Fruit fly (Drosophila melanogaster) whole organism, prepupa: ENCODE measurements around the gene Cyt-c1L.
A peak's percentile ranks its signal among the peaks of the same experiment; 100 is the strongest.

Experiments used
- Blimp-1 ChIP-seq: fragments of 200-800 bp; sonication (Bioruptor generic); optimal IDR thresholded peaks from 3 replicates; lab custom pipeline; 2017; ENCODE audit warnings: missing biosample characterization, missing genetic modification characterization, mild to moderate bottlenecking, moderate library complexity, missing genetic modification reagents
- CG10631 ChIP-seq: fragments of 200-800 bp; sonication (Bioruptor generic); optimal IDR thresholded peaks from 2 replicates; lab custom pipeline; 2016; ENCODE audit warnings: missing biosample characterization, missing genetic modification characterization
- CG10669 ChIP-seq: fragments of 200-800 bp; sonication (Bioruptor generic); optimal IDR thresholded peaks from 3 replicates; lab custom pipeline; 2018; ENCODE audit warnings: missing biosample characterization, mild to moderate bottlenecking, missing genetic modification characterization, moderate library complexity
- CG11762 ChIP-seq: fragments of 200-800 bp; sonication (Bioruptor generic); optimal IDR thresholded peaks from 3 replicates; lab custom pipeline; 2016; ENCODE audit warnings: missing biosample characterization, missing genetic modification characterization; ENCODE audit not compliant: insufficient read depth
- CG11902 ChIP-seq: fragments of 200-800 bp; sonication (Bioruptor generic); optimal IDR thresholded peaks from 3 replicates; lab custom pipeline; 2016; ENCODE audit warnings: missing biosample characterization, missing genetic modification characterization
- CG1621 ChIP-seq: fragments of 200-800 bp; sonication (Bioruptor generic); optimal IDR thresholded peaks from 3 replicates; lab custom pipeline; 2018; ENCODE audit warnings: missing biosample characterization, mild to moderate bottlenecking, missing genetic modification characterization
- CG16779 ChIP-seq: fragments of 200-800 bp; sonication (Bioruptor generic); optimal IDR thresholded peaks from 3 replicates; lab custom pipeline; 2017; ENCODE audit warnings: missing biosample characterization, mild to moderate bottlenecking, missing genetic modification characterization
- CG34406 ChIP-seq: fragments of 200-800 bp; sonication (Bioruptor generic); optimal IDR thresholded peaks from 3 replicates; lab custom pipeline; 2016; ENCODE audit warnings: missing biosample characterization, missing genetic modification characterization
- CG3919 ChIP-seq: fragments of 200-800 bp; sonication (Bioruptor generic); optimal IDR thresholded peaks from 3 replicates; lab custom pipeline; 2016; ENCODE audit warnings: missing biosample characterization, missing genetic modification characterization
- CG6163 ChIP-seq: fragments of 200-800 bp; sonication (Bioruptor generic); IDR thresholded peaks from 3 replicates; pipeline ENCODE4 v1.3.6; 2022; ENCODE audit warnings: missing biosample characterization, missing genetic modification characterization
- CG6276 ChIP-seq: fragments of 200-800 bp; sonication (Bioruptor generic); optimal IDR thresholded peaks from 2 replicates; lab custom pipeline; 2017; ENCODE audit warnings: missing biosample characterization, mild to moderate bottlenecking, missing genetic modification characterization
- CG6792 ChIP-seq: fragments of 200-800 bp; sonication (Bioruptor generic); optimal IDR thresholded peaks from 3 replicates; lab custom pipeline; 2016; ENCODE audit warnings: missing biosample characterization, missing genetic modification characterization
- CG6808 ChIP-seq: fragments of 200-800 bp; sonication (Bioruptor generic); optimal IDR thresholded peaks from 3 replicates; lab custom pipeline; 2017; ENCODE audit warnings: missing biosample characterization, missing genetic modification characterization, mild to moderate bottlenecking, moderate library complexity, missing genetic modification reagents
- CG6854 ChIP-seq: fragments of 200-800 bp; sonication (Bioruptor generic); optimal IDR thresholded peaks from 2 replicates; lab custom pipeline; 2017; ENCODE audit warnings: missing biosample characterization, mild to moderate bottlenecking, missing genetic modification characterization
- CG7368 ChIP-seq: fragments of 200-800 bp; sonication (Bioruptor generic); optimal IDR thresholded peaks from 3 replicates; lab custom pipeline; 2016; ENCODE audit warnings: missing biosample characterization, missing genetic modification characterization
- CG8119 ChIP-seq: fragments of 200-800 bp; sonication (Bioruptor generic); IDR thresholded peaks from 3 replicates; pipeline ENCODE4 v1.3.6; 2022; ENCODE audit warnings: missing biosample characterization, missing genetic modification characterization
- CG8319 ChIP-seq: fragments of 200-800 bp; sonication (Bioruptor generic); optimal IDR thresholded peaks from 3 replicates; lab custom pipeline; 2016; ENCODE audit warnings: missing biosample characterization, missing genetic modification characterization
- Eip78C ChIP-seq: fragments of 200-800 bp; sonication (Bioruptor generic); peaks from one replicate; lab custom pipeline; 2016; ENCODE audit warnings: missing biosample characterization, missing genetic modification characterization
- Ets96B ChIP-seq: fragments of 200-800 bp; optimal IDR thresholded peaks from 2 replicates; lab custom pipeline; 2019; ENCODE audit warnings: missing biosample characterization, mild to moderate bottlenecking, missing genetic modification characterization, moderate library complexity
- Gug ChIP-seq: fragments of 200-800 bp; sonication (Bioruptor generic); IDR thresholded peaks from 2 replicates; pipeline ENCODE4 v1.3.6; 2022; ENCODE audit warnings: missing biosample characterization, missing genetic modification characterization
- Hr39 ChIP-seq: fragments of 200-800 bp; sonication (Bioruptor generic); optimal IDR thresholded peaks from 2 replicates; lab custom pipeline; 2016; ENCODE audit warnings: missing biosample characterization, missing genetic modification characterization
- Lpt ChIP-seq: fragments of 200-800 bp; sonication (Bioruptor generic); optimal IDR thresholded peaks from 3 replicates; lab custom pipeline; 2016; ENCODE audit warnings: missing biosample characterization, missing genetic modification characterization
- OdsH ChIP-seq: fragments of 200-800 bp; sonication (Bioruptor generic); optimal IDR thresholded peaks from 3 replicates; lab custom pipeline; 2016; ENCODE audit warnings: missing biosample characterization, missing genetic modification characterization
- Sox14 ChIP-seq: fragments of 200-800 bp; sonication (Bioruptor generic); optimal IDR thresholded peaks from 3 replicates; lab custom pipeline; 2016; ENCODE audit warnings: missing biosample characterization, missing genetic modification characterization
- achi ChIP-seq: fragments of 200-800 bp; sonication (Bioruptor generic); optimal IDR thresholded peaks from 3 replicates; lab custom pipeline; 2016; ENCODE audit warnings: missing biosample characterization, missing genetic modification characterization
- acj6 ChIP-seq: fragments of 200-800 bp; sonication (Bioruptor generic); optimal IDR thresholded peaks from 3 replicates; lab custom pipeline; 2016; ENCODE audit warnings: missing biosample characterization, missing genetic modification characterization
- cyc ChIP-seq: fragments of 200-800 bp; sonication (Bioruptor generic); optimal IDR thresholded peaks from 3 replicates; lab custom pipeline; 2016; ENCODE audit warnings: missing biosample characterization, missing genetic modification characterization
- dac ChIP-seq: fragments of 200-800 bp; sonication (Bioruptor generic); optimal IDR thresholded peaks from 2 replicates; lab custom pipeline; 2017; ENCODE audit warnings: missing biosample characterization, mild to moderate bottlenecking, missing genetic modification characterization
- dsx ChIP-seq: fragments of 200-800 bp; optimal IDR thresholded peaks from 3 replicates; lab custom pipeline; 2019; ENCODE audit warnings: missing biosample characterization, mild to moderate bottlenecking, missing genetic modification characterization, moderate library complexity; ENCODE audit not compliant: poor library complexity, severe bottlenecking
- eg ChIP-seq: fragments of 200-800 bp; sonication (Bioruptor generic); IDR thresholded peaks from 3 replicates; pipeline ENCODE4 v1.3.6; 2022; ENCODE audit warnings: missing biosample characterization, missing genetic modification characterization
- esn ChIP-seq: fragments of 200-800 bp; sonication (Bioruptor generic); optimal IDR thresholded peaks from 2 replicates; lab custom pipeline; 2016; ENCODE audit warnings: missing biosample characterization, mild to moderate bottlenecking, missing genetic modification characterization, moderate library complexity
- fd59A ChIP-seq: fragments of 200-800 bp; sonication (Bioruptor generic); optimal IDR thresholded peaks from 2 replicates; lab custom pipeline; 2017; ENCODE audit warnings: missing biosample characterization, mild to moderate bottlenecking, missing genetic modification characterization, missing genetic modification reagents
- fd85E ChIP-seq: fragments of 200-800 bp; sonication (Bioruptor generic); optimal IDR thresholded peaks from 3 replicates; lab custom pipeline; 2016; ENCODE audit warnings: missing biosample characterization, missing genetic modification characterization
- fkh ChIP-seq: fragments of 200-800 bp; sonication (Bioruptor generic); optimal IDR thresholded peaks from 3 replicates; lab custom pipeline; 2017; ENCODE audit warnings: missing biosample characterization, mild to moderate bottlenecking, missing genetic modification characterization, moderate library complexity
- lz ChIP-seq: fragments of 200-800 bp; sonication (Bioruptor generic); optimal IDR thresholded peaks from 3 replicates; lab custom pipeline; 2016; ENCODE audit warnings: missing biosample characterization, missing genetic modification characterization
- pdm3 ChIP-seq: fragments of 200-800 bp; sonication (Bioruptor generic); optimal IDR thresholded peaks from 3 replicates; lab custom pipeline; 2016; ENCODE audit warnings: missing biosample characterization, missing genetic modification characterization
- salr ChIP-seq, 2 experiments: fragments of 200-800 bp; sonication (Bioruptor generic); optimal IDR thresholded peaks; 3 replicates each; lab custom pipeline; 2016 to 2018; ENCODE audit warnings: missing biosample characterization in 2 of 2, missing genetic modification characterization in 2 of 2, mild to moderate bottlenecking in 1 of 2
- spab ChIP-seq: fragments of 200-800 bp; sonication (Bioruptor generic); optimal IDR thresholded peaks from 2 replicates; lab custom pipeline; 2017; ENCODE audit warnings: missing biosample characterization, mild to moderate bottlenecking, missing genetic modification characterization, missing genetic modification reagents
- ss ChIP-seq, 2 experiments: fragments of 200-800 bp; sonication (Bioruptor generic); optimal IDR thresholded peaks; 2 replicates in 1 of 2; 3 replicates in 1 of 2; lab custom pipeline; 2017 to 2018; ENCODE audit warnings: mild to moderate bottlenecking in 2 of 2, missing biosample characterization in 2 of 2, missing genetic modification characterization in 2 of 2, moderate library complexity in 1 of 2
- topi ChIP-seq: fragments of 200-800 bp; sonication (Bioruptor generic); optimal IDR thresholded peaks from 3 replicates; lab custom pipeline; 2016; ENCODE audit warnings: missing biosample characterization, missing genetic modification characterization
- vri ChIP-seq: fragments of 200-800 bp; sonication (Bioruptor generic); optimal IDR thresholded peaks from 3 replicates; lab custom pipeline; 2016; ENCODE audit warnings: missing biosample characterization, mild to moderate bottlenecking, missing genetic modification characterization

Cyt-c1L gene

dm6 chr3R:29214262-29214661 lies 10.3 kb upstream of the Cyt-c1L start (continued):
- TF ChIP-seq lz (peak; percentile 100), pdm3 (GFP tag; lab: Kevin White, UChicago) (peak; percentile 100), topi (GFP tag; lab: Kevin White, UChicago) (peak; percentile 100), CG11902 (GFP tag; lab: Kevin White, UChicago) (peak; percentile 99), fd85E (peak; percentile 98), achi (GFP tag; lab: Kevin White, UChicago) (peak; percentile 99), CG16779 (tag; lab: Kevin White, UChicago) (peak; percentile 99), CG10669 (GFP tag; lab: Kevin White, UChicago) (peak; percentile 100), CG7368 (GFP tag; lab: Kevin White, UChicago) (peak; percentile 100), Lpt (GFP tag; lab: Kevin White, UChicago) (peak; percentile 100), CG34406 (GFP tag; lab: Kevin White, UChicago) (peak; percentile 100), CG8319 (GFP tag; lab: Kevin White, UChicago) (peak; percentile 100), ss (GFP tag; optimal IDR thresholded peaks at IDR 0.05; lab: Kevin White, UChicago) (peak; percentile 100), CG8119 (GFP tag; lab: Robert Waterston, UW) (peak; percentile 100), CG6276 (GFP tag; lab: Kevin White, UChicago) (peak; percentile 100), dsx (GFP tag; lab: Kevin White, UChicago) (peak; percentile 99), salr (GFP tag; optimal IDR thresholded peaks at IDR 0.05; lab: Kevin White, UChicago) (peak; percentile 99 to 100), Eip78C (GFP tag; lab: Kevin White, UChicago) (peak; percentile 100), cyc (GFP tag; lab: Kevin White, UChicago) (peak; percentile 100), eg (GFP tag; lab: Robert Waterston, UW) (peak; percentile 100), CG6808 (GFP tag; lab: Kevin White, UChicago) (peak; percentile 99), Blimp-1 (GFP tag; lab: Kevin White, UChicago) (peak; percentile 98), CG6792 (GFP tag; lab: Kevin White, UChicago) (peak; percentile 100), CG6854 (peak; percentile 100)

- TF ChIP-seq CG7368 (GFP tag; lab: Kevin White, UChicago) (no peak), spab (no peak), dsx (GFP tag; lab: Kevin White, UChicago) (no peak), CG8319 (GFP tag; lab: Kevin White, UChicago) (no peak), vri (GFP tag; lab: Kevin White, UChicago) (no peak), CG6276 (GFP tag; lab: Kevin White, UChicago) (no peak), fkh (GFP tag; lab: Kevin White, UChicago) (no peak), pdm3 (GFP tag; lab: Kevin White, UChicago) (no peak), OdsH (GFP tag; lab: Kevin White, UChicago) (no peak), CG11762 (GFP tag; lab: Kevin White, UChicago) (no peak), CG6792 (GFP tag; lab: Kevin White, UChicago) (no peak), fd59A (no peak), CG10669 (GFP tag; lab: Kevin White, UChicago) (no peak), Gug (GFP tag; lab: Robert Waterston, UW) (no peak), Hr39 (no peak)
Observed at dm6 chr3R:29213416-29213815, 9.5 kb upstream of the Cyt-c1L start.

DNA sequence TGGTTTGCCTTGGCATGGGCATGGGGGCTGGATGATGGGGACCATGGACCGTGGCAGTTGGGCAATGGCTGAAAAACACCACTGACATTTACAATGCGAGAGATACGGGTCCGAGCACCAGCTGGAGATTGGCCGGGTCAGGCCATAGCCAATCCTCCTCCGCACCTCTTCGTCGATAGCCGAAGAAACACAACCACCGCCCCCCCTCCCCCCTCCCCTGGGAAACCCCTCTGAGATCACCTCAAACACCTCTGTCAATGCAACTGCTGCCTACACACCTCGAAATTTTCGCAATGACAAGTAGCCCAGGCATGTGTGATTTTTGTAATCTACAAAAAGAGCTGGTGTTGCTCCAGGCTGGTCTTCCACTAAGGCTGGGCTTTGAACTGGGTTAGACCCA lies 8.6 kb upstream of the Cyt-c1L start:
- TF ChIP-seq CG7368 (GFP tag; lab: Kevin White, UChicago) (no peak), dsx (GFP tag; lab: Kevin White, UChicago) (no peak)

dm6 chr3R:29211702-29212101 lies 7.8 kb upstream of the Cyt-c1L start:
- 0 out of 3 replicates have a peak, but pooled peaks have one; percentile 31 for TF ChIP-seq CG6163 (GFP tag; lab: Robert Waterston, UW)
- TF ChIP-seq Sox14 (GFP tag; lab: Kevin White, UChicago): peak; percentile 47
- no peak for TF ChIP-seq CG6854
- TF ChIP-seq fd85E: no peak
- TF ChIP-seq CG6276 (GFP tag; lab: Kevin White, UChicago): peak; percentile 63
- peak; percentile 11 for TF ChIP-seq OdsH (GFP tag; lab: Kevin White, UChicago)
- no peak for TF ChIP-seq CG8319 (GFP tag; lab: Kevin White, UChicago)
- TF ChIP-seq CG3919 (GFP tag; lab: Kevin White, UChicago): peak; percentile 44
- no peak for TF ChIP-seq fd59A
- TF ChIP-seq CG7368 (GFP tag; lab: Kevin White, UChicago): no peak
- TF ChIP-seq lz: no peak
- no peak for TF ChIP-seq dac (GFP tag; lab: Kevin White, UChicago)
- TF ChIP-seq acj6: no peak
- TF ChIP-seq Lpt (GFP tag; lab: Kevin White, UChicago): peak; percentile 37
- no peak for TF ChIP-seq CG1621 (tag; lab: Kevin White, UChicago)
- TF ChIP-seq eg (GFP tag; lab: Robert Waterston, UW): peak; percentile 54; the same call in 1 of the 3 replicates
- TF ChIP-seq achi (GFP tag; lab: Kevin White, UChicago): peak; percentile 52
- TF ChIP-seq pdm3 (GFP tag; lab: Kevin White, UChicago): no peak
- peak; percentile 56 for TF ChIP-seq CG8119 (GFP tag; lab: Robert Waterston, UW)
- TF ChIP-seq CG10631: peak; percentile 41
- no peak for TF ChIP-seq CG34406 (GFP tag; lab: Kevin White, UChicago)
- peak; percentile 12 for TF ChIP-seq Ets96B (tag; lab: Kevin White, UChicago)
- TF ChIP-seq esn: no peak
- TF ChIP-seq ss (GFP tag; optimal IDR thresholded peaks at IDR 0.05; lab: Kevin White, UChicago): no peak
- TF ChIP-seq fkh (GFP tag; lab: Kevin White, UChicago): no peak
